Fruit fly (Drosophila melanogaster): ENCODE measurements around the gene LManIII.
A peak's percentile ranks its signal among the peaks of the same experiment; 100 is the strongest.

- TF ChIP-seq hth (optimal IDR thresholded peaks at IDR 0.05) (no peak), tna (GFP tag; IDR thresholded peaks at IDR 0.05; ENCODE audit: partially characterized antibody) (no peak), CG18262 (tag; optimal IDR thresholded peaks at IDR 0.05) (no peak), CG7987 (GFP tag; optimal IDR thresholded peaks at IDR 0.05) (no peak), CG34422 (GFP tag; IDR thresholded peaks at IDR 0.05) (no peak; the same call in 2 of the 3 replicates), seq (GFP tag; IDR thresholded peaks at IDR 0.05) (no peak), Awh (GFP tag; IDR thresholded peaks at IDR 0.05) (no peak), dimm (GFP tag; IDR thresholded peaks at IDR 0.05) (no peak), CG12744 (GFP tag; optimal IDR thresholded peaks at IDR 0.05) (no peak), CG10431 (GFP tag; optimal IDR thresholded peaks at IDR 0.05) (peak; percentile 48)
Measured at dm6 chr2L:8739984-8740756, 28.3 kb downstream of the LManIII start, which contains the start of gene raw.

Measured in whole organism, embryonic.